Worm (Caenorhabditis elegans) whole organism, midembryonic: Measurements from ENCODE around the gene Y53F4B.1.

Source experiments
- cog-1 ChIP-seq: sonication (generic microtip); optimal IDR thresholded peaks from 2 replicates; lab custom pipeline; 2016; ENCODE audit warnings: missing genetic modification characterization, missing compliant biosample characterization
- flt-1 ChIP-seq: fragments of 200-800 bp; sonication (Bioruptor generic); IDR thresholded peaks from 2 replicates; pipeline ENCODE4 v1.3.6; 2022; ENCODE audit warnings: missing genetic modification characterization, missing compliant biosample characterization
- klf-2 ChIP-seq: fragments of 200-800 bp; sonication (Bioruptor generic); conservative IDR thresholded peaks from 2 replicates; pipeline ENCODE4 v1.3.6; 2022; ENCODE audit warnings: missing genetic modification reagents, missing genetic modification characterization, missing compliant biosample characterization
- med-1 ChIP-seq: sonication (generic microtip); optimal IDR thresholded peaks from 2 replicates; lab custom pipeline; 2017; ENCODE audit warnings: missing genetic modification characterization, mild to moderate bottlenecking, missing compliant biosample characterization, antibody characterized with exemption, missing genetic modification reagents; ENCODE audit not compliant: insufficient read depth
- ref-1 ChIP-seq: fragments of 200-800 bp; sonication (Bioruptor generic); conservative IDR thresholded peaks from 2 replicates; pipeline ENCODE4 v1.3.6; 2022; ENCODE audit warnings: missing genetic modification reagents, missing genetic modification characterization, missing compliant biosample characterization
- tab-1 ChIP-seq: fragments of 200-800 bp; sonication (Bioruptor generic); IDR thresholded peaks from 2 replicates; pipeline ENCODE4 v1.3.6; 2022; ENCODE audit warnings: missing genetic modification characterization, missing compliant biosample characterization
- ztf-29 ChIP-seq: fragments of 200-800 bp; sonication (Bioruptor generic); IDR thresholded peaks from 2 replicates; pipeline ENCODE4 v1.3.6; 2022; ENCODE audit warnings: missing genetic modification reagents, missing genetic modification characterization, missing compliant biosample characterization

- no peak for TF ChIP-seq tab-1 (GFP tag; lab: Robert Waterston, UW)
- no peak for TF ChIP-seq flt-1 (GFP tag; lab: Robert Waterston, UW)
- no peak for TF ChIP-seq ztf-29 (GFP tag; lab: Robert Waterston, UW)
- no peak for TF ChIP-seq klf-2 (GFP tag; lab: Robert Waterston, UW)
- TF ChIP-seq med-1 (GFP tag; lab: Kevin White, UChicago) = no peak
- no peak for TF ChIP-seq ref-1 (GFP tag; lab: Robert Waterston, UW)
- TF ChIP-seq cog-1 (tag; lab: Kevin White, UChicago) = no peak
Measured at ce11 chrII:14958113-14958512, at the start of gene Y53F4B.1.
